Fruit fly (Drosophila melanogaster) S2 (cell line): ENCODE results near the gene CG5612.

ENCODE experiments used
- CG8478 ChIP-seq: fragments of >200 bp; optimal IDR thresholded peaks from 2 replicates; lab custom pipeline; 2018
- CTCF ChIP-seq, 2 experiments: fragments of >200 bp; optimal IDR thresholded peaks; 2 replicates each; lab custom pipeline; 2018

CG5612 gene

DNA sequence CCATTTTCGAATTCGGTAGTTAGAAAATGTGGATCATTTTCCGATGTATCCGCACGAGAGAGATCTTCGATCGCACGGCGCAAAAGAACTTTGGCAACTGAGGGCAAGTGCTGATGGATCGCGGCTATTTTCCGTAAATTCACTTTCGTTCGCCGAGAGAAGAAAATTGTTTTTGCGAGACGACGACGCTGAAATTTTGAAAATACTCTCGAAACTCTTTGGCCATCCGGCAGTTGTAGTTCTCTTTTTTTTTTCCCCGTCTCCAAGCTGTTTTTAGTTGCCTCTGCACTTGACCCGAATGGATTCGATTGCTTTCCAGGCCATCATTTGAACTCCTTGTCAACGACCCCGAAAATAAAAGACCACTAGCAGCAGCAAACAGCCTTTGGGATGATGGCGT, at the start of gene CG5612:
Gene CG5612, minus strand, starts transcription at position 101 of the 400 bp plus-strand sequence.
- TF ChIP-seq CTCF (optimal IDR thresholded peaks at IDR 0.05; lab: Kevin White, UChicago), result no peak
- TF ChIP-seq CG8478, result no peak

DNA sequence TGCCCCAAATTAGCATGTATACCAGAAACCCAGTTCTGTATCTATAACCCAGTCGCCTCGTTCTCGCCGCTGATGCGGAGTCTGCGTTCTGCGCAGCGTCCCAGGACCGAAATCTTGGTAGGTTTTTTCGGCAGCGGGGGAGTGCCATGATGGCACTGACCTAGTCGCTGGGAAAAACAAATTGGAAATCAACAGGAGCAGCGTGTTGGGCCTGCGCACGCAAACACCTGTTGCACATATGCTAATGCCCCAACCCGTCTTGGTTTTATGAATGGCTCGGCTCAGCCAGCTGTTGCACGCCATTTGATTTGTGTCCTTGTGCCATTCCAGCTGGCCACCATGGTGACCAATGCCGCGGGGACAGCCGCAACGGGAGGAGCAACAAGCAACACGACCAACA, 37.0 kb upstream of the CG5612 start:
- TF ChIP-seq CTCF (optimal IDR thresholded peaks at IDR 0.05; lab: Kevin White, UChicago), result no peak

DNA sequence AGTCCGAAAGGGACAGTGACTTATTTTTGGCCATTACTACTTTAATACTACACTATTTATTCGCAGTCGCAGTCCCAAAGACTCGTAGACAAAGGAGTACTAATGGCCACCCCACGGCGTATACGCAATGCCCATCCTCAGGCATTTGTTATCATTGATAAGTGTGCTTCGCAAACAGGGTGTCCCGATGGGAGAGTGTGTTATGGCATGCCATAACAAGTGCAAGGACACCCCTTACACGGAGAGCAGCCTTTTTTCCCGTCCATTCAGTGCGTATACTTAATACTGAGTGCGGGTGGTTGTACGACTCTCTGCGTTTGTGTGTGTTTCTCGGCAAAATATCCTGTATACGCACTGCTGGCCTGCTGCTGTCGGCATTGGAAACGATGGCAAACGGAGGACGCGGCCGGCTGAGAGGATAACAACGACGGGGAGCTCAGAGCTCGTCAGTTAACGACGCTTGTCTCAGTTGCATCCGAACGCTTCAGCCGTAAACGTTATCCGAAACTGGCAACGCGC, 36.2 kb upstream of the CG5612 start, which contains the start of gene unc80:
Gene unc80, plus strand, starts transcription at position 469 of the 519 bp plus-strand sequence.
- TF ChIP-seq CG8478, result no peak
- TF ChIP-seq CTCF (optimal IDR thresholded peaks at IDR 0.05; lab: Kevin White, UChicago), result no peak

DNA sequence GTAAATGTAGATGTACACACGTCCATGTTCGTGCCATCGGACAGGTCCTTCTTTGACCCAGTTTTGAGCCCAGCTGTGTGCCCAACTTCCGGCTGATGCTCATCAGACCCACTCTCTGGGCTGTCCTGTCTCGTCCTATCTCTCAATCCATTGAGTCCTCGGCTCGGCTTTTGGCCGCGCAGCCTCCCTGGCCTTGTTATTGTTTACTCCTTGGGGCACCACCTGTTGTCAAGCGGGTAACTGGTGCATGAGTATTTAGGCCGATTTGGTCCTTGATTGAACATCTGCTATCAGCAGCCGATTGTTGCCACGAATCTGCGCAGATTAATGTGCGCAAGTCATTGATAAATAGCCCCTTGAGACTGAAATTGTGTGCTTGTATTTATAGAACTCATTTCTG, 35.6 kb upstream of the CG5612 start:
- TF ChIP-seq CG8478 (no peak), CTCF (optimal IDR thresholded peaks at IDR 0.05; lab: Kevin White, UChicago) (no peak)

DNA sequence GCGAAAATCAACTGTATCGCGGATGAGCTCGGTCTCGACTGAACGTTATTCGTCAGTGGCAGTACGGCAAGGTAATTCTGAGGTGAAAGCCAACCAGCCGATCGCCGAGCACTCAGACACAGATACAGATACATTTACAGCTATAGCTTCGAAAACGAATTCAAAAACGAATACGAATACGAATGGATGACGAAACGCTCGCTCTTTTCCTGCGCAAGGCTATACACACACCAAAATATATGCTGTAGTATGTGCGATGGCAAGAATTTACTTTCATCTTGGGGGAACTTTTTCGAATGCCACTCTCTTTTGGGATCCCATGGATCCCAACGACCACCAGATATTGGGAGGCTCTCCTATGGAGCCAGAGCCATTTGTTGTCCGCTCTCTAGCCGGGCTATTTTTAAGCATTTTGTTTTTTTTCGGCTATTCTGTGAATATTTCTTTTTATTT, 34.3 kb upstream of the CG5612 start, which contains the start of gene Mlc1:
Gene Mlc1, minus strand, starts transcription at position 51 of the 453 bp plus-strand sequence.
- TF ChIP-seq CTCF (optimal IDR thresholded peaks at IDR 0.05; lab: Kevin White, UChicago) (no peak), CG8478 (no peak)

DNA sequence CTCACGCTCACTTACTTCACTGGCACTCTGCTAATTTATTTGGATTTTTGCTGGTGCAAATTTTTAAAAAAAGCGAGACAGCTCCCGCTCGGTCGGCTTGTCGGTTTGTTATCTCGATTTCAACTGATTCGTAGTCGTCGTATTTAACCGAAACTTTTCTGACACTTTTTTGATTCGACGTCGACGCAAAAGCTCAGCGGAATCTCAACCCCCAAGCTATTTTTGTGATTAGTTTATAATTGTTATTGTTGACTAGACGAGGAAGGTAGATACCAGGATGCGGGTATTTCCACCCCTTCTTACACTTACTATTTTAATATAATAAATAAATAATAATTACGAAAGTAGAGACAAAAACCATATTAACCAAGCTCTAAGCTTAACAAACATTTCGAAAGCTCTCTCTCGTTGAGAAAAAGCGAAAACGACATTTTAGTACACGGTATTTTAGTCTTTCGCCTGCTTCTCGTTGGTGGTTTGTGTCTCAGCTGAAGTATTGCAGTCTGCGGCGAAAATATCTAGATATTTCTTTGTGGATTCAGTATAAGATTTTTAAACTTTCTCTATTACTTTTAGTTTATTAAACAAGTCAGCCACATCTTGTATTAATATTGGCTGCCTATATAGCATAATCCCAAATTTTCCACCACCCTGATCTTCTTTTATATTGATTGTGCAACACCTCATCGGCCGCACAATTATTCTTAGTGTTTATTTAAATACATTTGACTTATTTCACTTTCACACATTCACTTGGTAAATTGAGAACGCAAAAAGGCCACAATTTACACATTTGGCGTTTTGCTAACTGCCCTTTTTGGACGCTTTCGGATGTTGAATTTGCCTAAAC, 31.1 kb upstream of the CG5612 start, which contains the start of gene tau:
Gene tau, minus strand, starts transcription at position 311 of the 850 bp plus-strand sequence.
- TF ChIP-seq CG8478, result no peak
- no peak for TF ChIP-seq CTCF (optimal IDR thresholded peaks at IDR 0.05; lab: Kevin White, UChicago)

DNA sequence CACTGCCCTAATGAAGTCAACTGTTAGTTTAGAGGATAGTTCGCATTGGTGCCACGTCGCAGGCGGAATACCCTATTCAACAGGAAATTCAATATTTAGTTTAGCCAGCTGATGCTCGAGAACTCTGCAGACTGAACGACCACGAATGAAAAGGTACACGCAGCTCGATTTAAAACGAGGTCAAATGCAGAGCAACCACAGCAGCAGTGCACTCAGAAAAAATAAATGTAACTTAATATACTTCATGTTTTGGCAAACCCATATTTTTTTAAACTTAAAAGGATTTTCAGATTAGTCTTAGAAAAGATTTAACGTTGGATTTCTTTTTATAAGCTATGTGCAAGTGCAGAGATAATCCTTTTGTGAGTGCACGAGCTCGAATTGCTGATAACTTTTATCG, 29.3 kb upstream of the CG5612 start:
- TF ChIP-seq CG8478, result no peak
- TF ChIP-seq CTCF (optimal IDR thresholded peaks at IDR 0.05; lab: Kevin White, UChicago), result no peak

DNA sequence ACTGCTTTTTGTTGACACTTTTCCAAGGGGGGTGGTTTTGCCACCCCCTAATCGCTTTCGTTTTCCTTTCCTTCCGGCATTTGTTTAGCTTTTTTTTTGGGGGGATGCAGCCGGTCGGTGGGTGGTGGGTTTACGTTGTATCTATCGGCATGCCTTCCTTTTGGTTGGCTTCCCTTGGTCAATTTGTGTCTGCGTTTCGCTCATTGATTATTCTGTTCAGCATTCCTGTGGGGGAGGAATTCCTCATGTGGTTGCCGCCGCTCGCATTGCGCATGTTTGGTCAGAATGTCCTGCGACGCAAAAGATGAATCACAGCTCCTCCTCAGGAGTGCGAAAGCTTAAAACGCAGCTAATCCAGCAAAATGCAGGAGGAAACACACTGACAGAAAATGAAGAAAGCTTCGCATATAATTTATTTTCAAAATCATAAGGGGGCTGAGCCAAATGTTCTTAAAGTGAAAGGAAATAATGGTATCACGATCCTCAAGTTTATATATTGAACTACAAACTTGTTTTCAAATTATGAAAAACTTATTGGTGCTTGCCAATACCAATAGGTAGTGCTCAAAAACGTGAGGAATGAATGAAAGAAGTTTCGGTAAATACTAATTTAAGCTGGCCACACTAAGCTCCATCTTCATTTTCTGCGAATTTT, 26.5 kb upstream of the CG5612 start, which contains the start of gene RpS10a:
Gene RpS10a, plus strand, starts transcription at position 605 of the 655 bp plus-strand sequence.
- TF ChIP-seq CG8478 (no peak), CTCF (optimal IDR thresholded peaks at IDR 0.05; lab: Kevin White, UChicago) (no peak)

DNA sequence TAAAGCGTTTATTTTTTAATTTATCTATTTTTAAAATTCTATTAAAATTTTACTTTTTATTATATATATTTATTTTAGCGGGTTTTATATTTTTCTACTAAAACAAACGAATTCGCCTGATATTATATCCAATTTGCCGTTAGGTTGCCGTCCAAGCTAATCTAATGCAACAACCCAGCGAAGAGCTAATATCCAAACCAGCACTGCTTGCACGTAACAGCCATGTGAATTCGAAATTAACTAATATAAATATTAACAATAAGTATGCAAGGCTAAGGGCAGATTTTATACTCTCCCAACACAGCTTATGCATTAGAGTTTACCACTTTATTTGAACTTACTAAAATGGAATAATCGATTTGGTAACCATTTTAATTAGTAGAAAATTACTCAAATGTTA, 25.9 kb upstream of the CG5612 start:
- TF ChIP-seq CG8478 (no peak), CTCF (optimal IDR thresholded peaks at IDR 0.05; lab: Kevin White, UChicago) (peak in 1 of 2 experiments; percentile 44)

DNA sequence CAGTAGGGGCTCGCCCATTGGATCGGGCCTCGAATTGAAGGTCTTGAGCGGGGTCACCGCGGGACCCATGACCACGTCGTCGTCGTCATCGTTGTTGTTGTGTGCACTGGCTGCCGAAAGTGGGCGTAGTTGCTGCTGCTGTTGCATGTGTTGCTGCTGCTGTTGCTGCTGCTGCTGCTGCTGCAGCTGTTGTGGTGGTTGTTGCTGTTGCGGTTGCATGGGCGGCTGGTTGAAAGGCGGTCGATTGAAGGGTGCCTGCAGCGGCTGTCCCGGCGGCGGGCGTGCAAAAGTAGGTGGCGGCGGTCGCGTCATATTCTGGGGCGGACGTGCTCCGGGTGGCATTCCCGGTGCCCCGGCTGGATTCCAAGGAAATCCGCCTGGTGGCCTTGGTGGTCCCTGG, 22.0 kb upstream of the CG5612 start:
- TF ChIP-seq CG8478 (no peak), CTCF (optimal IDR thresholded peaks at IDR 0.05; lab: Kevin White, UChicago) (no peak)

DNA sequence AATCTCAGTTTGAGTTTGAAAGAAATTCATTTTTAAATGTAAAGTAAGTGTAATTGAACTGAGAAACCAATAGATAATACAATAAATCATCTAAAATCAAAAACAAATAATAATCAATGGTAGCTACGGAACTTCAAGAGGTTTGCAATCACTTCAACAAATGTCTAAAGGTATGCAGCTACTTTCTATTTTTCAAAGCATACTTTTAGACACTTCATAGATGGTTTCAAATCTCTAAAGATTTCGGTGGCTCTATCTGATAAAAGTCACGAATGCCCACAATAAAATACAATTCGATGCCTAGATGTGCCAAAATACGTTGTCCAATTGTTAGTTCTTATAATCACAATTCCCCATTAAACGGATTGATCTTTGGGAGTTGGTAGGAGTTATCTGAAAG, 17.3 kb upstream of the CG5612 start:
- TF ChIP-seq CG8478, result no peak
- TF ChIP-seq CTCF (optimal IDR thresholded peaks at IDR 0.05; lab: Kevin White, UChicago), result no peak

DNA sequence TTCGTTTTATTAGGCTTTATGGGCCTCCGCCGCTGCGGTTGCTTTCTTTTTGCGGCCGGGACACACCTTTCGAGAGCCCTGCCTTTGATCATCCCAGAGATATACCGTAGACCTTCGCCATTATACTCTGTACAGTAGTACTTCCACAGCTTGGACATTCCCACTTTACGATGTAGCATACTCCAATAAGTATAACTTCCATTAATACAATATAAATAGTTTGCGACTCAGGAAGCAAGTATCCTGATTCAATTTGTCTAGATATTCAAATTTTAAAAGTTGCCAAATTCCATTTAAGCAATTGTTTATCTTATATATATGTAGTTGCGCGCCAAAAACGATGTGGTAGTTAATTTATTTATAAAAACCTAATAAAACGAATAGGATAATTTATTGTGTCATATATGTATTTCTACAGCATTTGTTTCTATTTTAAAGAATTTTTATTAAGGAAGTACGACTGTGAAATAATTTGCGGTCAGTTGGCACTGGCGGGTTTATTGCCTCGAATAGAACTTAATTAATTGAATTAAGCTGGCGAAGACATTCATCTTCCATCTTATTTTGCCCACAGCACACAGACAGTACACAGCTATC, 11.6 kb upstream of the CG5612 start:
- TF ChIP-seq CG8478 (no peak), CTCF (optimal IDR thresholded peaks at IDR 0.05; lab: Kevin White, UChicago) (no peak)

DNA sequence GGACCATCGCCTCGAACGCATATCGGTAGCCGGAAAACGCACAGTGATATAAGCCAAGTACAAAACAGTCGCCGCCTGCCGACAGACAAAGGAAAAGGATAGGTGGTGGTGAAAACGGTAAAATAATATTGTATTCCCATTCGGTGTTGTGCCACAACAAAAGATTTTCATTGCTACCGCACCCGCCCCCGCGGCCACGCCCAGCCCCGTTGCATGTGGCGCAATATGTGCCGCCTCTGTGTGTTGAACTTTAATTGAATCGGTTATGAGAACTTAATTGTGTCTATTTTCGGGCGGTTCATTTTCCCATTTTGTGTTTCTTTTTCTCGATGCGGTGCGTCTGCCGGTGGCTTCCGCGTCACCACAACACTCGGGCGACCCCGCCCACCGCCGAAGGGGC, 10.9 kb upstream of the CG5612 start:
- TF ChIP-seq CTCF (optimal IDR thresholded peaks at IDR 0.05; lab: Kevin White, UChicago) (no peak), CG8478 (no peak)

DNA sequence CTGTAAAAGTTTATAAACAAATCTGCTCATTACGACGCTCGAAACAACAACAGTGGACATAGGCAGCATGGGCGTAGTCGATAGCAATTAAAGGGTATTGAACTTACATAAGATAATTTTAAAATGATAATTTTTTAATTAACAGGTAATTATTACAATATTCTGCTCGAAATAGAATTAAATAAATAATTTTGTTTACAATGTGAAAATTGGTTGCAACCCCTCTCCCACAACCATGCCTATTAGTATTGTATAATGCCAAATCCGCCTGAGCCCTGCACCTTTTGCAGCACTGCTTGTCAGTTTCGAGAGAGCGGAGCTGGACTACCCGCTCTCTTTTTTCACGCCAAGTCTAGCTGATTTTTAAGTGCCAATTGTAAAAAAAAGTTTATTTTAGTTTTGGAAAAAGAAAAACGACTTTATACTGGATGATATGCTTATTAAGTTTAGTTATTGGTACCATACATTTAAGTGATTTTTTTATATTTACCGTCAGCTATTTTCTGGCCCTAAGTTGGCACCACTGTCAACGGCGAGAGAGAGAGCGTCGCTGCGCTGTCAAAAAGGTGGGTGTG, 10.3 kb upstream of the CG5612 start, which contains the start of the genes CG5611 and Mtl:
Gene CG5611, minus strand, starts transcription at position 51 of the 575 bp plus-strand sequence.
Gene Mtl, plus strand, starts transcription at position 403 of the 575 bp plus-strand sequence.
- no peak for TF ChIP-seq CG8478
- no peak for TF ChIP-seq CTCF (optimal IDR thresholded peaks at IDR 0.05; lab: Kevin White, UChicago)

DNA sequence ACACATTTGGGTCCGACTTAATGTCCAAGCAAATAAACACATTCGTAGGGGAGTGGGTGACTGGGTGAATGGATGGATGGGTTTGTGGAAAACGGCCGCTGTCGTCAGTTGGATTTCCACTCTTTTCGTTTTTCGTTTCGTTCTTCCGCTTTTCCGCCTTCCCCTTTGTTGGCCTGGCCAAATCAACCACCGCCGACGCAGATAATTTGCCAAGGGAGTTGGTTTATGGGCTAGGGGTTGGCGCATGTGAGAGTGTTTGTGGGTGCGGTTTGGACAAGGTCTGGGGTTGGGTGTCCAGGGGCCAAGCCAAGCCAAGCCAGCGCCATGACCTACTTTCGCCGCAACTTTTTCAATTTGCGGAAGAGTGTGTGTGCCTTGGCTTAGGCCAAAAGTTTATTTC, 2.8 kb downstream of the CG5612 start:
- TF ChIP-seq CG8478, result no peak
- no peak for TF ChIP-seq CTCF (optimal IDR thresholded peaks at IDR 0.05; lab: Kevin White, UChicago)
